Worm (Caenorhabditis elegans) whole organism, young adult: ENCODE results near the gene rmd-1.

ENCODE experiments used
- B0019.2 ChIP-seq: fragments of 200-800 bp; sonication (Bioruptor generic); conservative IDR thresholded peaks from 2 replicates; pipeline ENCODE4 v1.3.6; 2022; ENCODE audit warnings: missing genetic modification reagents, missing genetic modification characterization, missing compliant biosample characterization
- B0035.1 ChIP-seq: sonication (generic microtip); optimal IDR thresholded peaks from 2 replicates; lab custom pipeline; 2016; ENCODE audit warnings: missing genetic modification characterization, mild to moderate bottlenecking, missing compliant biosample characterization, missing genotype, missing genetic modification reagents
- B0261.1 ChIP-seq: sonication (generic microtip); optimal IDR thresholded peaks from 2 replicates; lab custom pipeline; 2016; ENCODE audit warnings: mild to moderate bottlenecking, missing genetic modification characterization, moderate library complexity, missing compliant biosample characterization
- C06A6.2 ChIP-seq: fragments of 200-800 bp; sonication (Bioruptor generic); conservative IDR thresholded peaks from 2 replicates; pipeline ENCODE4 v1.3.6; 2022; ENCODE audit warnings: missing genetic modification characterization, missing compliant biosample characterization
- F33H1.4 ChIP-seq: fragments of 200-800 bp; sonication (Bioruptor generic); IDR thresholded peaks from 2 replicates; pipeline ENCODE4 v1.3.6; 2022; ENCODE audit warnings: missing genetic modification reagents, missing genetic modification characterization, missing compliant biosample characterization
- F52B5.7 ChIP-seq: sonication (generic microtip); optimal IDR thresholded peaks from 2 replicates; lab custom pipeline; 2016; ENCODE audit warnings: mild to moderate bottlenecking, missing genetic modification characterization, missing compliant biosample characterization
- F57C9.4 ChIP-seq: sonication (generic microtip); optimal IDR thresholded peaks from 2 replicates; lab custom pipeline; 2017; ENCODE audit warnings: mild to moderate bottlenecking, missing genetic modification characterization, missing compliant biosample characterization
- K11D2.4 ChIP-seq: fragments of 200-800 bp; sonication (Bioruptor generic); IDR thresholded peaks from 2 replicates; pipeline ENCODE4 v1.3.6; 2022; ENCODE audit warnings: missing genetic modification reagents, missing genetic modification characterization, missing compliant biosample characterization
- Y79H2A.3 ChIP-seq: fragments of 200-800 bp; sonication (Bioruptor generic); conservative IDR thresholded peaks from 2 replicates; pipeline ENCODE4 v1.3.6; 2022; ENCODE audit warnings: missing genetic modification reagents, missing genetic modification characterization, missing compliant biosample characterization
- ZK185.1 ChIP-seq: sonication (generic microtip); optimal IDR thresholded peaks from 2 replicates; lab custom pipeline; 2016; ENCODE audit warnings: mild to moderate bottlenecking, missing genetic modification characterization, missing compliant biosample characterization; ENCODE audit not compliant: poor library complexity, severe bottlenecking
- aptf-3 ChIP-seq: fragments of 200-800 bp; sonication (Bioruptor generic); IDR thresholded peaks from 2 replicates; pipeline ENCODE4 v1.3.6; 2022; ENCODE audit warnings: missing genetic modification characterization, missing compliant biosample characterization
- attf-3 ChIP-seq: fragments of 200-800 bp; sonication (Bioruptor generic); conservative IDR thresholded peaks from 2 replicates; pipeline ENCODE4 v1.3.6; 2022; ENCODE audit warnings: missing genetic modification reagents, missing genetic modification characterization, missing compliant biosample characterization
- attf-6 ChIP-seq: fragments of 200-800 bp; sonication (Bioruptor generic); IDR thresholded peaks from 2 replicates; pipeline ENCODE4 v1.3.6; 2022; ENCODE audit warnings: missing genetic modification reagents, missing genetic modification characterization, missing compliant biosample characterization
- bed-2 ChIP-seq: fragments of 200-800 bp; sonication (Bioruptor generic); IDR thresholded peaks from 2 replicates; pipeline ENCODE4 v1.3.6; 2022; ENCODE audit warnings: missing genetic modification reagents, missing genetic modification characterization, missing compliant biosample characterization
- ccch-3 ChIP-seq: fragments of 200-800 bp; sonication (Bioruptor generic); optimal IDR thresholded peaks from 2 replicates; lab custom pipeline; 2018; ENCODE audit warnings: mild to moderate bottlenecking, missing genetic modification characterization, missing compliant biosample characterization
- cebp-2 ChIP-seq: fragments of 200-800 bp; sonication (Bioruptor generic); IDR thresholded peaks from 2 replicates; pipeline ENCODE4 v1.3.6; 2022; ENCODE audit warnings: missing genetic modification characterization, missing compliant biosample characterization
- ceh-100 ChIP-seq: fragments of 200-800 bp; sonication (Bioruptor generic); IDR thresholded peaks from 2 replicates; pipeline ENCODE4 v1.3.6; 2022; ENCODE audit warnings: missing genetic modification reagents, missing genetic modification characterization, missing compliant biosample characterization
- ceh-79 ChIP-seq: sonication (generic microtip); optimal IDR thresholded peaks from 2 replicates; lab custom pipeline; 2017; ENCODE audit warnings: mild to moderate bottlenecking, missing genetic modification characterization, missing compliant biosample characterization
- dpff-1 ChIP-seq: sonication (generic microtip); optimal IDR thresholded peaks from 2 replicates; lab custom pipeline; 2017; ENCODE audit warnings: mild to moderate bottlenecking, missing genetic modification characterization, missing compliant biosample characterization
- dpl-1 ChIP-seq: fragments of 150-350 bp; optimal IDR thresholded peaks from 2 replicates; lab custom pipeline; 2014; ENCODE audit warnings: missing biosample characterization, missing genetic modification reagents, missing genetic modification characterization
- egl-18 ChIP-seq: fragments of 200-800 bp; sonication (Bioruptor generic); IDR thresholded peaks from 2 replicates; pipeline ENCODE4 v1.3.6; 2022; ENCODE audit warnings: missing genetic modification reagents, missing genetic modification characterization, missing compliant biosample characterization
- egrh-3 ChIP-seq: fragments of 200-800 bp; sonication (Bioruptor generic); IDR thresholded peaks from 2 replicates; pipeline ENCODE4 v1.3.6; 2022; ENCODE audit warnings: missing genetic modification reagents, missing genetic modification characterization, missing compliant biosample characterization
- ekl-4 ChIP-seq: fragments of 200-800 bp; sonication (Bioruptor generic); IDR thresholded peaks from 2 replicates; pipeline ENCODE4 v1.3.6; 2022; ENCODE audit warnings: missing genetic modification reagents, missing genetic modification characterization, missing compliant biosample characterization
- fkh-3 ChIP-seq: sonication (generic microtip); optimal IDR thresholded peaks from 2 replicates; lab custom pipeline; 2016; ENCODE audit warnings: mild to moderate bottlenecking, missing genetic modification characterization, missing compliant biosample characterization
- hlh-12 ChIP-seq: sonication (generic microtip); optimal IDR thresholded peaks from 2 replicates; lab custom pipeline; 2016; ENCODE audit warnings: missing genetic modification characterization, missing compliant biosample characterization
- hmg-20 ChIP-seq: fragments of 200-800 bp; sonication (Bioruptor generic); IDR thresholded peaks from 2 replicates; pipeline ENCODE4 v1.3.6; 2022; ENCODE audit warnings: missing genetic modification reagents, missing genetic modification characterization, missing compliant biosample characterization
- lin-26 ChIP-seq: fragments of 200-800 bp; sonication (Bioruptor generic); IDR thresholded peaks from 2 replicates; pipeline ENCODE4 v1.3.6; 2022; ENCODE audit warnings: missing genetic modification reagents, missing genetic modification characterization, missing compliant biosample characterization
- lin-40 ChIP-seq: sonication (generic microtip); optimal IDR thresholded peaks from 2 replicates; lab custom pipeline; 2016; ENCODE audit warnings: missing genetic modification characterization, mild to moderate bottlenecking, missing compliant biosample characterization, missing genotype, missing genetic modification reagents
- madf-10 ChIP-seq: sonication (generic microtip); optimal IDR thresholded peaks from 2 replicates; lab custom pipeline; 2016; ENCODE audit warnings: mild to moderate bottlenecking, missing genetic modification characterization, missing compliant biosample characterization
- madf-3 ChIP-seq: fragments of 200-800 bp; sonication (Bioruptor generic); IDR thresholded peaks from 2 replicates; pipeline ENCODE4 v1.3.6; 2022; ENCODE audit warnings: missing genetic modification reagents, missing genetic modification characterization, missing compliant biosample characterization
- nfya-1 ChIP-seq: sonication (generic microtip); optimal IDR thresholded peaks from 2 replicates; lab custom pipeline; 2017; ENCODE audit warnings: antibody characterized with exemption, missing compliant biosample characterization, missing genetic modification characterization, borderline replicate concordance; ENCODE audit not compliant: insufficient read depth
- nfya-2 ChIP-seq: fragments of 200-800 bp; sonication (Bioruptor generic); IDR thresholded peaks from 2 replicates; pipeline ENCODE4 v1.3.6; 2022; ENCODE audit warnings: missing genetic modification reagents, missing genetic modification characterization, missing compliant biosample characterization
- nfyb-1 ChIP-seq: fragments of 200-800 bp; sonication (Bioruptor generic); IDR thresholded peaks from 2 replicates; pipeline ENCODE4 v1.3.6; 2022; ENCODE audit warnings: missing genetic modification reagents, missing genetic modification characterization, missing compliant biosample characterization
- nhr-179 ChIP-seq: sonication (generic microtip); optimal IDR thresholded peaks from 2 replicates; lab custom pipeline; 2016; ENCODE audit warnings: mild to moderate bottlenecking, missing genetic modification characterization, missing compliant biosample characterization
- nhr-27 ChIP-seq: fragments of 200-800 bp; sonication (Bioruptor generic); optimal IDR thresholded peaks from 2 replicates; lab custom pipeline; 2018; ENCODE audit warnings: mild to moderate bottlenecking, missing genetic modification characterization, moderate library complexity, missing compliant biosample characterization
- nhr-80 ChIP-seq: sonication (generic microtip); optimal IDR thresholded peaks from 2 replicates; lab custom pipeline; 2016; ENCODE audit warnings: missing genetic modification characterization, missing compliant biosample characterization
- nhr-90 ChIP-seq: sonication (generic microtip); optimal IDR thresholded peaks from 2 replicates; lab custom pipeline; 2016; ENCODE audit warnings: missing genotype, mild to moderate bottlenecking, missing genetic modification characterization, missing compliant biosample characterization
- pha-4 ChIP-seq: fragments of 150-350 bp; sonication (generic microtip); optimal IDR thresholded peaks from 2 replicates; lab custom pipeline; 2014; ENCODE audit warnings: missing biosample characterization, missing genetic modification reagents, missing genetic modification characterization
- rcor-1 ChIP-seq: fragments of 200-800 bp; sonication (Bioruptor generic); IDR thresholded peaks from 2 replicates; pipeline ENCODE4 v1.3.6; 2022; ENCODE audit warnings: missing genetic modification reagents, missing genetic modification characterization, missing compliant biosample characterization
- repo-1 ChIP-seq: sonication (generic microtip); optimal IDR thresholded peaks from 2 replicates; lab custom pipeline; 2017; ENCODE audit warnings: mild to moderate bottlenecking, missing genetic modification characterization, missing compliant biosample characterization
- snpc-1.1 ChIP-seq: sonication (generic microtip); optimal IDR thresholded peaks from 2 replicates; lab custom pipeline; 2017; ENCODE audit warnings: missing genetic modification characterization, mild to moderate bottlenecking, missing compliant biosample characterization, antibody characterized with exemption, moderate library complexity, missing genotype, missing genetic modification reagents; ENCODE audit not compliant: insufficient read depth
- somi-1 ChIP-seq: fragments of 200-800 bp; sonication (Bioruptor generic); optimal IDR thresholded peaks from 2 replicates; lab custom pipeline; 2018; ENCODE audit warnings: mild to moderate bottlenecking, missing genetic modification characterization, missing compliant biosample characterization
- sptf-2 ChIP-seq: fragments of 200-800 bp; sonication (Bioruptor generic); optimal IDR thresholded peaks from 2 replicates; lab custom pipeline; 2018; ENCODE audit warnings: mild to moderate bottlenecking, missing genetic modification characterization, missing compliant biosample characterization
- tlf-1 ChIP-seq: fragments of 200-800 bp; sonication (Bioruptor generic); optimal IDR thresholded peaks from 2 replicates; lab custom pipeline; 2018; ENCODE audit warnings: mild to moderate bottlenecking, missing genetic modification characterization, missing compliant biosample characterization
- xnd-1 ChIP-seq: sonication (generic microtip); optimal IDR thresholded peaks from 2 replicates; lab custom pipeline; 2016; ENCODE audit warnings: missing genotype, missing genetic modification reagents, missing genetic modification characterization, missing compliant biosample characterization
- zfh-2 ChIP-seq: fragments of 200-800 bp; sonication (Bioruptor generic); conservative IDR thresholded peaks from 2 replicates; pipeline ENCODE4 v1.3.6; 2022; ENCODE audit warnings: missing genetic modification reagents, missing genetic modification characterization, missing compliant biosample characterization
- ztf-26 ChIP-seq: sonication (generic microtip); optimal IDR thresholded peaks from 2 replicates; lab custom pipeline; 2017; ENCODE audit warnings: missing genetic modification characterization, missing compliant biosample characterization
- ztf-28 ChIP-seq: fragments of 200-800 bp; sonication (Bioruptor generic); IDR thresholded peaks from 2 replicates; pipeline ENCODE4 v1.3.6; 2022; ENCODE audit warnings: missing genetic modification reagents, missing genetic modification characterization, missing compliant biosample characterization
- ztf-3 ChIP-seq: fragments of 200-800 bp; sonication (Bioruptor generic); optimal IDR thresholded peaks from 2 replicates; lab custom pipeline; 2018; ENCODE audit warnings: mild to moderate bottlenecking, missing genetic modification characterization, missing compliant biosample characterization
- ztf-6 ChIP-seq: fragments of 200-800 bp; sonication (Bioruptor generic); IDR thresholded peaks from 2 replicates; pipeline ENCODE4 v1.3.6; 2022; ENCODE audit warnings: missing genetic modification reagents, missing genetic modification characterization, missing compliant biosample characterization

Gene rmd-1

DNA sequence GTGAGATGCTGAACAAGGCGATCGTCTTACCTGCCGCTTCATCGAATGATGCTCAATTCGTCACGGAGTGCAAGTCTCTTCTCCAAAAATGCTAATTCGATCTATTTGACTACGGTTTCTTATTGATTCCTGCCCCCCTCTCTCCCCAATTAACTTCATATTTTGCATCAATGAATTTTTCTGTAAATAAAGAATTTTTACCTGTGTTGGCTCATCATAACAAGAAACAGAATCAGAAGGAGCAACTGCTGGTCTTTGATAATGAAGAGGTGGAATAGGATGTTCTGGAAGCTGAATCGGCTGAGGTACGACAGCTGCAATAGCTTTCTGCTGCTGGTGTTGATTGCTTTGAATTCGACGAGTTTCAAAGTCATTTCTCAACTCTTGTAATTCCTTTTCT is 1.3 kb downstream of the rmd-1 start (continued):
- TF ChIP-seq F57C9.4 (tag; lab: Kevin White, UChicago), result no peak
- no peak for TF ChIP-seq ekl-4 (GFP tag; lab: Robert Waterston, UW)
- TF ChIP-seq nhr-179 (tag; lab: Kevin White, UChicago), result no peak
- TF ChIP-seq B0261.1 (tag; lab: Kevin White, UChicago), result no peak
- no peak for TF ChIP-seq hlh-12 (tag; lab: Kevin White, UChicago)
- TF ChIP-seq egl-18 (GFP tag; lab: Robert Waterston, UW), result no peak
- no peak for TF ChIP-seq attf-6 (GFP tag; lab: Robert Waterston, UW)
- no peak for TF ChIP-seq zfh-2 (GFP tag; lab: Robert Waterston, UW)
- TF ChIP-seq pha-4 (tag; lab: Kevin White, UChicago), result no peak
- no peak for TF ChIP-seq nhr-90
- TF ChIP-seq cebp-2 (GFP tag; lab: Robert Waterston, UW), result 0 out of 2 replicates have a peak, but pooled peaks have one; percentile 21
- peak; percentile 44; the same call in 1 of the 2 replicates for TF ChIP-seq madf-3 (GFP tag; lab: Robert Waterston, UW)
- TF ChIP-seq ceh-100 (GFP tag; lab: Robert Waterston, UW), result peak; percentile 46; the same call in 1 of the 2 replicates
- TF ChIP-seq fkh-3 (tag; lab: Kevin White, UChicago), result no peak
- no peak for TF ChIP-seq repo-1 (tag; lab: Kevin White, UChicago)
- TF ChIP-seq nfyb-1 (GFP tag; lab: Robert Waterston, UW), result no peak
- TF ChIP-seq rcor-1, result no peak
- TF ChIP-seq Y79H2A.3 (GFP tag; lab: Robert Waterston, UW), result no peak
- no peak for TF ChIP-seq snpc-1.1 (tag; lab: Kevin White, UChicago)
- no peak for TF ChIP-seq ZK185.1 (tag; lab: Kevin White, UChicago)
- TF ChIP-seq dpff-1 (tag; lab: Kevin White, UChicago), result no peak
- peak; percentile 47 for TF ChIP-seq ceh-79 (tag; lab: Kevin White, UChicago)
- TF ChIP-seq hmg-20 (GFP tag; lab: Robert Waterston, UW), result no peak
- no peak for TF ChIP-seq nfya-1 (tag; lab: Kevin White, UChicago)
- no peak for TF ChIP-seq somi-1 (GFP tag; lab: Kevin White, UChicago)
- TF ChIP-seq aptf-3 (GFP tag; lab: Robert Waterston, UW), result no peak
- TF ChIP-seq egrh-3 (GFP tag; lab: Robert Waterston, UW), result no peak
- no peak for TF ChIP-seq nhr-27 (tag; lab: Kevin White, UChicago)
- TF ChIP-seq madf-10 (tag; lab: Kevin White, UChicago), result no peak
- TF ChIP-seq ztf-6 (GFP tag; lab: Robert Waterston, UW), result no peak
- no peak for TF ChIP-seq ccch-3 (GFP tag; lab: Kevin White, UChicago)
- no peak for TF ChIP-seq C06A6.2 (GFP tag; lab: Robert Waterston, UW)
- TF ChIP-seq attf-3 (GFP tag; lab: Robert Waterston, UW), result no peak
- no peak for TF ChIP-seq ztf-3 (GFP tag; lab: Kevin White, UChicago)
- no peak for TF ChIP-seq bed-2 (GFP tag; lab: Robert Waterston, UW)
- TF ChIP-seq nfya-2 (GFP tag; lab: Robert Waterston, UW), result no peak
- no peak for TF ChIP-seq B0035.1 (tag; lab: Kevin White, UChicago)
- TF ChIP-seq lin-26 (GFP tag; lab: Robert Waterston, UW), result peak; percentile 38; the same call in 1 of the 2 replicates
- TF ChIP-seq lin-40 (tag; lab: Kevin White, UChicago), result no peak
- no peak for TF ChIP-seq tlf-1 (GFP tag; lab: Kevin White, UChicago)
- TF ChIP-seq xnd-1 (tag; lab: Kevin White, UChicago), result no peak
- TF ChIP-seq F33H1.4 (GFP tag; lab: Robert Waterston, UW), result no peak
- TF ChIP-seq ztf-28 (GFP tag; lab: Robert Waterston, UW), result no peak
- no peak for TF ChIP-seq nhr-80 (tag; lab: Kevin White, UChicago)
- no peak for TF ChIP-seq F52B5.7 (tag; lab: Kevin White, UChicago)
- no peak for TF ChIP-seq K11D2.4 (GFP tag; lab: Robert Waterston, UW)
- no peak for TF ChIP-seq ztf-26 (tag; lab: Kevin White, UChicago)
- TF ChIP-seq sptf-2 (GFP tag; lab: Kevin White, UChicago), result no peak
- no peak for TF ChIP-seq B0019.2 (GFP tag; lab: Robert Waterston, UW)
- no peak for TF ChIP-seq dpl-1 (GFP tag; lab: Kevin White, UChicago)
